Worm (Caenorhabditis elegans) whole organism, L1 larva: ENCODE results near the gene F17E9.4.

ENCODE experiments used
- C04F5.9 ChIP-seq: sonication (generic microtip); optimal IDR thresholded peaks from 2 replicates; lab custom pipeline; 2016; ENCODE audit warnings: missing genetic modification characterization, missing compliant biosample characterization
- C16A3.4 ChIP-seq: fragments of 150-350 bp; optimal IDR thresholded peaks from 2 replicates; lab custom pipeline; 2014; ENCODE audit warnings: missing biosample characterization, missing genetic modification characterization
- C34B4.2 ChIP-seq: sonication (generic microtip); optimal IDR thresholded peaks from 2 replicates; lab custom pipeline; 2017; ENCODE audit warnings: mild to moderate bottlenecking, missing genetic modification characterization, missing compliant biosample characterization
- Y116A8C.19 ChIP-seq: sonication (generic microtip); optimal IDR thresholded peaks from 2 replicates; lab custom pipeline; 2016; ENCODE audit warnings: missing compliant biosample characterization, missing genetic modification characterization, borderline replicate concordance
- aly-2 ChIP-seq: fragments of 150-350 bp; optimal IDR thresholded peaks from 2 replicates; lab custom pipeline; 2014; ENCODE audit warnings: missing biosample characterization, missing genetic modification characterization
- ceh-63 ChIP-seq: fragments of 200-800 bp; sonication (Bioruptor generic); optimal IDR thresholded peaks from 2 replicates; lab custom pipeline; 2018; ENCODE audit warnings: mild to moderate bottlenecking, missing genetic modification characterization, missing compliant biosample characterization
- ceh-90 ChIP-seq: sonication (generic microtip); optimal IDR thresholded peaks from 2 replicates; lab custom pipeline; 2016; ENCODE audit warnings: missing genetic modification characterization, missing compliant biosample characterization
- dsc-1 ChIP-seq: sonication (generic microtip); optimal IDR thresholded peaks from 2 replicates; lab custom pipeline; 2016; ENCODE audit warnings: mild to moderate bottlenecking, missing genetic modification characterization, missing compliant biosample characterization
- egl-13 ChIP-seq: sonication (generic microtip); optimal IDR thresholded peaks from 2 replicates; lab custom pipeline; 2016; ENCODE audit warnings: missing genotype, missing genetic modification reagents, missing genetic modification characterization, missing compliant biosample characterization
- elt-2 ChIP-seq: sonication (generic microtip); optimal IDR thresholded peaks from 2 replicates; lab custom pipeline; 2016; ENCODE audit warnings: missing genetic modification characterization, mild to moderate bottlenecking, inconsistent platforms, missing compliant biosample characterization, missing genetic modification reagents
- ets-5 ChIP-seq: fragments of 200-800 bp; sonication (Bioruptor generic); IDR thresholded peaks from 2 replicates; pipeline ENCODE4 v1.3.6; 2022; ENCODE audit warnings: missing genetic modification characterization, missing compliant biosample characterization
- fkh-10 ChIP-seq: sonication (generic microtip); optimal IDR thresholded peaks from 2 replicates; lab custom pipeline; 2017; ENCODE audit warnings: missing biosample characterization, missing genetic modification reagents, missing genetic modification characterization
- fkh-4 ChIP-seq: sonication (generic microtip); optimal IDR thresholded peaks from 2 replicates; lab custom pipeline; 2016; ENCODE audit warnings: missing compliant biosample characterization, missing genetic modification characterization, borderline replicate concordance
- hlh-17 ChIP-seq: fragments of 200-800 bp; sonication (Bioruptor generic); optimal IDR thresholded peaks from 2 replicates; lab custom pipeline; 2018; ENCODE audit warnings: missing genetic modification characterization, mild to moderate bottlenecking, missing compliant biosample characterization, moderate library complexity, borderline replicate concordance
- hlh-4 ChIP-seq: sonication (generic microtip); optimal IDR thresholded peaks from 2 replicates; lab custom pipeline; 2016; ENCODE audit warnings: mild to moderate bottlenecking, missing genetic modification characterization, missing compliant biosample characterization
- hpl-2 ChIP-seq: fragments of 150-350 bp; optimal IDR thresholded peaks from 2 replicates; lab custom pipeline; 2014; ENCODE audit warnings: missing biosample characterization, missing genetic modification reagents, missing genetic modification characterization
- jun-1 ChIP-seq: fragments of 150-350 bp; optimal IDR thresholded peaks from 2 replicates; lab custom pipeline; 2014; ENCODE audit warnings: missing biosample characterization, missing genetic modification reagents, missing genetic modification characterization
- lin-14 ChIP-seq: fragments of 200-800 bp; sonication (Bioruptor generic); optimal IDR thresholded peaks from 2 replicates; lab custom pipeline; 2018; ENCODE audit warnings: mild to moderate bottlenecking, missing genetic modification characterization, moderate library complexity, missing compliant biosample characterization
- lin-15B ChIP-seq: fragments of 150-350 bp; sonication (generic microtip); optimal IDR thresholded peaks from 3 replicates; lab custom pipeline; 2014; ENCODE audit warnings: missing biosample characterization, missing genetic modification characterization
- lin-35 ChIP-seq, 2 experiments: fragments of 150-350 bp; optimal IDR thresholded peaks; 2 replicates each; lab custom pipeline; 2014; ENCODE audit warnings: missing biosample characterization in 2 of 2, missing genetic modification characterization in 2 of 2, missing genetic modification reagents in 2 of 2
- nhr-11 ChIP-seq: fragments of 150-350 bp; optimal IDR thresholded peaks from 2 replicates; lab custom pipeline; 2014; ENCODE audit warnings: missing biosample characterization, missing genetic modification characterization
- nhr-12 ChIP-seq: sonication (generic microtip); optimal IDR thresholded peaks from 2 replicates; lab custom pipeline; 2017; ENCODE audit warnings: missing biosample characterization, missing genetic modification characterization
- nhr-20 ChIP-seq: sonication (generic microtip); optimal IDR thresholded peaks from 2 replicates; lab custom pipeline; 2016; ENCODE audit warnings: mild to moderate bottlenecking, missing genetic modification characterization, missing compliant biosample characterization
- nhr-237 ChIP-seq: fragments of 150-350 bp; optimal IDR thresholded peaks from 2 replicates; lab custom pipeline; 2014; ENCODE audit warnings: missing biosample characterization, missing genetic modification characterization
- nhr-47 ChIP-seq: sonication (generic microtip); optimal IDR thresholded peaks from 2 replicates; lab custom pipeline; 2016; ENCODE audit warnings: mild to moderate bottlenecking, missing genetic modification characterization, moderate library complexity, missing compliant biosample characterization
- nhr-71 ChIP-seq: sonication (generic microtip); optimal IDR thresholded peaks from 2 replicates; lab custom pipeline; 2016; ENCODE audit warnings: mild to moderate bottlenecking, missing genetic modification characterization, moderate library complexity, missing compliant biosample characterization
- nhr-84 ChIP-seq: sonication (generic microtip); optimal IDR thresholded peaks from 2 replicates; lab custom pipeline; 2017; ENCODE audit warnings: missing biosample characterization, missing genetic modification characterization
- pag-3 ChIP-seq: sonication (generic microtip); optimal IDR thresholded peaks from 2 replicates; lab custom pipeline; 2017; ENCODE audit warnings: missing genetic modification characterization, mild to moderate bottlenecking, missing compliant biosample characterization, antibody characterized with exemption, borderline replicate concordance; ENCODE audit not compliant: insufficient read depth
- pax-3 ChIP-seq: fragments of 200-800 bp; sonication (Bioruptor generic); optimal IDR thresholded peaks from 2 replicates; lab custom pipeline; 2018; ENCODE audit warnings: mild to moderate bottlenecking, missing genetic modification characterization, moderate library complexity, missing compliant biosample characterization
- rnt-1 ChIP-seq: sonication (generic microtip); optimal IDR thresholded peaks from 2 replicates; lab custom pipeline; 2016; ENCODE audit warnings: mild to moderate bottlenecking, missing genetic modification characterization, moderate library complexity, missing compliant biosample characterization
- skn-1 ChIP-seq: fragments of 150-350 bp; optimal IDR thresholded peaks from 2 replicates; lab custom pipeline; 2014; ENCODE audit warnings: missing biosample characterization, missing genetic modification characterization
- snpc-4 ChIP-seq: fragments of 150-350 bp; optimal IDR thresholded peaks from 2 replicates; lab custom pipeline; 2014; ENCODE audit warnings: missing biosample characterization, missing genetic modification characterization
- sptf-1 ChIP-seq: fragments of 150-350 bp; optimal IDR thresholded peaks from 2 replicates; lab custom pipeline; 2014; ENCODE audit warnings: missing biosample characterization, missing genetic modification characterization
- unc-30 ChIP-seq: sonication (generic microtip); optimal IDR thresholded peaks from 2 replicates; lab custom pipeline; 2017; ENCODE audit warnings: missing biosample characterization, missing genetic modification characterization
- unc-62 ChIP-seq: fragments of 150-350 bp; optimal IDR thresholded peaks from 2 replicates; lab custom pipeline; 2014; ENCODE audit warnings: missing biosample characterization, missing genetic modification reagents, missing genetic modification characterization
- unc-98 ChIP-seq: fragments of 200-800 bp; sonication (Bioruptor generic); IDR thresholded peaks from 2 replicates; pipeline ENCODE4 v1.3.6; 2022; ENCODE audit warnings: missing genetic modification characterization, missing compliant biosample characterization
- vab-15 ChIP-seq: sonication (generic microtip); optimal IDR thresholded peaks from 2 replicates; lab custom pipeline; 2017; ENCODE audit warnings: missing genotype, mild to moderate bottlenecking, missing genetic modification characterization, missing compliant biosample characterization
- zip-4 ChIP-seq: fragments of 200-800 bp; sonication (Bioruptor generic); optimal IDR thresholded peaks from 2 replicates; lab custom pipeline; 2018; ENCODE audit warnings: mild to moderate bottlenecking, missing genetic modification characterization, moderate library complexity, missing compliant biosample characterization

F17E9.4 gene

ce11 chrIV:8360817-8361216 lies 12.6 kb downstream of the F17E9.4 start, which contains the start of gene sqv-1:
TSS of gene sqv-1 (plus strand) at chrIV:8361117.
- TF ChIP-seq hlh-17 = no peak
- TF ChIP-seq lin-14 (GFP tag; lab: Kevin White, UChicago) = no peak
- no peak for TF ChIP-seq ets-5 (GFP tag; lab: Robert Waterston, UW)
- TF ChIP-seq ceh-63 (GFP tag; lab: Kevin White, UChicago) = no peak
- no peak for TF ChIP-seq nhr-237
- TF ChIP-seq nhr-84 (tag; lab: Kevin White, UChicago) = no peak
- no peak for TF ChIP-seq nhr-71 (tag; lab: Kevin White, UChicago)
- TF ChIP-seq C34B4.2 (tag; lab: Kevin White, UChicago) = no peak

DNA sequence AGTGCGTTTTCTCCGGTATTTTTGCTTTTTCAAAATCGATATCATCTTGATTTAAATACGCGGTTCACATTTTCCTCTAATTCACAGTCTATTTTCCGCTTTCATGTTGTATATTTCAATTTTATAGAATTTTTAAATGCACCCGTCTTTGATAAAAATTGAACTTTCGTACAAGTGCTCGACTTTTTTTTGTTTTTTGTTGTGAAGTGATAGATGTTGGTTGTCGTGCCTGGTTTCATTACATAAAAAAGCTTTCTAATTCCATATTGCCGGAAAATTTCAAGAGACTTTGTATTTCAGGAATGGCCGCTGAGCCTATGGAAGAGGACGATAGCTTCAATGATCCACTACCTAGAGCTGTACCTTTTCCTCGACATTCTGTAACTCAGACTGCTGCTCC lies 15.0 kb downstream of the F17E9.4 start, which contains the start of gene D2096.12:
Gene D2096.12 (plus strand): TSS at position 301 of the 400 bp plus-strand sequence.
- TF ChIP-seq dsc-1 (tag; lab: Kevin White, UChicago) (no peak), nhr-47 (tag; lab: Kevin White, UChicago) (no peak), hlh-17 (no peak), fkh-4 (tag; lab: Kevin White, UChicago) (no peak), fkh-10 (GFP tag; lab: Kevin White, UChicago) (no peak), rnt-1 (no peak), C16A3.4 (no peak), sptf-1 (tag; lab: Kevin White, UChicago) (no peak), unc-30 (tag; lab: Kevin White, UChicago) (no peak), nhr-20 (tag; lab: Kevin White, UChicago) (no peak), Y116A8C.19 (tag; lab: Kevin White, UChicago) (no peak), skn-1 (tag; lab: Kevin White, UChicago) (no peak), nhr-84 (tag; lab: Kevin White, UChicago) (no peak), unc-62 (no peak), pax-3 (tag; lab: Kevin White, UChicago) (no peak)

- TF ChIP-seq lin-35 (GFP tag; optimal IDR thresholded peaks at IDR 0.05; lab: Kevin White, UChicago) (peak in 1 of 2 experiments; percentile 5), elt-2 (tag; lab: Kevin White, UChicago) (peak; percentile 67), lin-15B (no peak)
These were observed 18.1 kb downstream of the F17E9.4 start, which contains the start of gene aagr-1 for ce11 chrIV:8366295-8366694. TSS of gene aagr-1 (plus strand) at chrIV:8366521.

DNA sequence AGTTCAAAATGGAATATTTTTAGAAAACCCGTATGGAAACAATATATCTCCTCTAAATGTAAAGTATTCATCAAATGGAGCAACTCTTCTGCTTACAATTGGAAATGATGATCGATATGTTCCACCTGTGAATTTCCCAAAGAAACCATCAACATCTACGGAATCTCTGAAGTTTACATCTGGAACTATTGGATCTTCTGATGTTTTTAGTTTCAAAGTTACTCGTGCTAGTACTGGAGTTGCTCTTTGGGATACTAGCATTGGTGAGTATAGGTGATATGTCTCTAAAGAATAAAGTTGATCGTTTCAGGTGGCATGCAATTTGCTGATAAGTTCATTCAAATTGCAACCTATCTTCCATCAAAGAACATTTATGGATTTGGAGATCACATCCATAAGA lies 19.7 kb downstream of the F17E9.4 start:
- no peak for TF ChIP-seq snpc-4 (tag; lab: Kevin White, UChicago)
- no peak for TF ChIP-seq fkh-10 (GFP tag; lab: Kevin White, UChicago)
- TF ChIP-seq jun-1 (tag; lab: Kevin White, UChicago) = no peak
- TF ChIP-seq unc-98 (GFP tag; lab: Robert Waterston, UW) = no peak
- no peak for TF ChIP-seq elt-2 (tag; lab: Kevin White, UChicago)
- TF ChIP-seq nhr-12 (tag; lab: Kevin White, UChicago) = no peak
- no peak for TF ChIP-seq zip-4 (GFP tag; lab: Kevin White, UChicago)
- TF ChIP-seq hpl-2 (GFP tag; lab: Kevin White, UChicago) = no peak
- TF ChIP-seq aly-2 (tag; lab: Kevin White, UChicago) = no peak
- TF ChIP-seq pag-3 (tag; lab: Kevin White, UChicago) = no peak
- TF ChIP-seq nhr-47 (tag; lab: Kevin White, UChicago) = no peak
- no peak for TF ChIP-seq C16A3.4
- no peak for TF ChIP-seq vab-15 (tag; lab: Kevin White, UChicago)
- TF ChIP-seq C04F5.9 (tag; lab: Kevin White, UChicago) = no peak
- TF ChIP-seq egl-13 (tag; lab: Kevin White, UChicago) = no peak
- TF ChIP-seq ceh-90 = no peak
- TF ChIP-seq hlh-4 (tag; lab: Kevin White, UChicago) = no peak
- TF ChIP-seq dsc-1 (tag; lab: Kevin White, UChicago) = no peak
- TF ChIP-seq sptf-1 (tag; lab: Kevin White, UChicago) = no peak
- no peak for TF ChIP-seq nhr-11
